Fruit fly (Drosophila melanogaster): ENCODE results near the gene CG4884.

DNA sequence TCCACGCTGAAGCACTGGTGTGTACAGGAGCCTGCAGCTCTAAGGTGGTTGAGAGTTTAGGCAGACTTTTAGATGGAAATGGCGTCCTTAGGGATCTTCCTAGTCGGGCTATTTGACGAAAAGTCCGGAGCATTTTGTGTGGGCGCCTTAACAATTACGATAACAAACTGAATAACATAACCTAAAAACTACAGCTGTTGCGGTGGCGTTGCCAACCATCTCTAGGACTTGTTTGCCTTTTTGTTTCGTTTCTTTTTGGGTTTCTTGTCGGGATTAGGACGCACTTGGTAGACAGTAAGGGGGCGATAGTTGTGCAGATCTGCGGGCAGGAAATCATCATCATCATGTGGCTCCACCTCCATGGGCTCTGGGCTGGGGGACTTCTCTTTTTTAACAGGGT, 1.1 kb downstream of the CG4884 start:
- TF ChIP-seq usp (GFP tag; optimal IDR thresholded peaks at IDR 0.05) (no peak), CG8478 (optimal IDR thresholded peaks at IDR 0.05) (no peak)
